Worm (Caenorhabditis elegans) whole organism, late embryonic: ENCODE data around the gene Y57A10A.4.
A peak's percentile ranks its signal among the peaks of the same experiment; 100 is the strongest.

Experiments used
- C08G9.2 ChIP-seq: sonication (generic microtip); optimal IDR thresholded peaks from 2 replicates; lab custom pipeline; 2016; ENCODE audit warnings: mild to moderate bottlenecking, missing genetic modification characterization, moderate library complexity, missing compliant biosample characterization
- C38D4.7 ChIP-seq: fragments of 200-800 bp; sonication (Bioruptor generic); optimal IDR thresholded peaks from 2 replicates; lab custom pipeline; 2018; ENCODE audit warnings: mild to moderate bottlenecking, missing genetic modification characterization, moderate library complexity, missing compliant biosample characterization
- F13H6.1 ChIP-seq: sonication (generic microtip); optimal IDR thresholded peaks from 2 replicates; lab custom pipeline; 2016; ENCODE audit warnings: missing genetic modification characterization, missing compliant biosample characterization
- K02D7.2 ChIP-seq: sonication (generic microtip); optimal IDR thresholded peaks from 2 replicates; lab custom pipeline; 2017; ENCODE audit warnings: mild to moderate bottlenecking, missing genetic modification characterization, missing compliant biosample characterization
- K09A11.1 ChIP-seq: sonication (generic microtip); optimal IDR thresholded peaks from 2 replicates; lab custom pipeline; 2017; ENCODE audit warnings: antibody characterized with exemption, mild to moderate bottlenecking, missing genetic modification characterization, missing compliant biosample characterization; ENCODE audit not compliant: insufficient read depth
- T23F11.4 ChIP-seq: fragments of 200-800 bp; sonication (Bioruptor generic); optimal IDR thresholded peaks from 2 replicates; lab custom pipeline; 2018; ENCODE audit warnings: mild to moderate bottlenecking, missing genetic modification characterization, missing compliant biosample characterization
- ama-1 ChIP-seq: fragments of 150-350 bp; optimal IDR thresholded peaks from 2 replicates; lab custom pipeline; 2014
- ceh-18 ChIP-seq: sonication (generic microtip); optimal IDR thresholded peaks from 2 replicates; lab custom pipeline; 2016; ENCODE audit warnings: missing genetic modification characterization, missing compliant biosample characterization
- ceh-19 ChIP-seq: fragments of 200-800 bp; sonication (Bioruptor generic); optimal IDR thresholded peaks from 2 replicates; lab custom pipeline; 2018; ENCODE audit warnings: mild to moderate bottlenecking, missing genetic modification characterization, missing compliant biosample characterization
- ceh-2 ChIP-seq: sonication (generic microtip); optimal IDR thresholded peaks from 2 replicates; lab custom pipeline; 2016; ENCODE audit warnings: missing genotype, missing genetic modification characterization, missing compliant biosample characterization
- ceh-22 ChIP-seq: sonication (generic microtip); optimal IDR thresholded peaks from 2 replicates; lab custom pipeline; 2017; ENCODE audit warnings: missing biosample characterization, missing genetic modification characterization
- ceh-30 ChIP-seq: fragments of 150-350 bp; optimal IDR thresholded peaks from 2 replicates; lab custom pipeline; 2014; ENCODE audit warnings: missing biosample characterization, missing genetic modification characterization
- ceh-31 ChIP-seq: sonication (generic microtip); optimal IDR thresholded peaks from 2 replicates; lab custom pipeline; 2016; ENCODE audit warnings: missing genetic modification characterization, missing compliant biosample characterization
- ceh-34 ChIP-seq: sonication (generic microtip); optimal IDR thresholded peaks from 2 replicates; lab custom pipeline; 2016; ENCODE audit warnings: mild to moderate bottlenecking, missing genetic modification characterization, missing compliant biosample characterization
- ceh-45 ChIP-seq: fragments of 200-800 bp; sonication (Bioruptor generic); IDR thresholded peaks from 2 replicates; pipeline ENCODE4 v1.3.6; 2022; ENCODE audit warnings: missing genetic modification reagents, missing genetic modification characterization, missing compliant biosample characterization
- dmd-4 ChIP-seq: sonication (generic microtip); optimal IDR thresholded peaks from 2 replicates; lab custom pipeline; 2016; ENCODE audit warnings: borderline replicate concordance, missing genetic modification characterization, missing compliant biosample characterization
- dve-1 ChIP-seq: sonication (generic microtip); optimal IDR thresholded peaks from 2 replicates; lab custom pipeline; 2017; ENCODE audit warnings: antibody characterized with exemption, mild to moderate bottlenecking, missing genetic modification characterization, missing compliant biosample characterization
- elt-2 ChIP-seq: sonication (generic microtip); optimal IDR thresholded peaks from 2 replicates; lab custom pipeline; 2016; ENCODE audit warnings: missing genetic modification reagents, missing genetic modification characterization, missing compliant biosample characterization
- fax-1 ChIP-seq: sonication (generic microtip); optimal IDR thresholded peaks from 2 replicates; lab custom pipeline; 2016; ENCODE audit warnings: missing genotype, missing genetic modification characterization, missing compliant biosample characterization
- fkh-6 ChIP-seq: sonication (generic microtip); optimal IDR thresholded peaks from 2 replicates; lab custom pipeline; 2016; ENCODE audit warnings: missing genetic modification characterization, missing compliant biosample characterization
- gmeb-2 ChIP-seq: sonication (generic microtip); optimal IDR thresholded peaks from 2 replicates; lab custom pipeline; 2016; ENCODE audit warnings: missing genetic modification characterization, inconsistent platforms, missing compliant biosample characterization
- hlh-13 ChIP-seq: fragments of 200-800 bp; sonication (Bioruptor generic); optimal IDR thresholded peaks from 2 replicates; lab custom pipeline; 2018; ENCODE audit warnings: mild to moderate bottlenecking, missing genetic modification characterization, missing compliant biosample characterization
- hlh-15 ChIP-seq: sonication (generic microtip); optimal IDR thresholded peaks from 2 replicates; lab custom pipeline; 2016; ENCODE audit warnings: missing genetic modification characterization, missing compliant biosample characterization
- hlh-30 ChIP-seq: sonication (generic microtip); optimal IDR thresholded peaks from 2 replicates; lab custom pipeline; 2017; ENCODE audit warnings: antibody characterized with exemption, missing genetic modification characterization, missing compliant biosample characterization; ENCODE audit not compliant: insufficient read depth
- hlh-6 ChIP-seq: sonication (generic microtip); optimal IDR thresholded peaks from 2 replicates; lab custom pipeline; 2016; ENCODE audit warnings: missing genotype, missing genetic modification characterization, missing compliant biosample characterization
- lin-11 ChIP-seq: fragments of 200-800 bp; sonication (Bioruptor generic); optimal IDR thresholded peaks from 2 replicates; lab custom pipeline; 2018; ENCODE audit warnings: mild to moderate bottlenecking, missing genetic modification characterization, missing compliant biosample characterization
- madf-2 ChIP-seq: sonication (generic microtip); optimal IDR thresholded peaks from 2 replicates; lab custom pipeline; 2017; ENCODE audit warnings: missing genetic modification characterization, missing compliant biosample characterization
- nfya-1 ChIP-seq: sonication (generic microtip); optimal IDR thresholded peaks from 2 replicates; lab custom pipeline; 2017; ENCODE audit warnings: missing genetic modification characterization, mild to moderate bottlenecking, missing compliant biosample characterization, antibody characterized with exemption, moderate library complexity
- nhr-11 ChIP-seq: fragments of 150-350 bp; optimal IDR thresholded peaks from 2 replicates; lab custom pipeline; 2014; ENCODE audit warnings: missing biosample characterization, missing genetic modification characterization
- nhr-232 ChIP-seq: sonication (generic microtip); optimal IDR thresholded peaks from 2 replicates; lab custom pipeline; 2016; ENCODE audit warnings: missing genetic modification characterization, missing compliant biosample characterization
- npax-4 ChIP-seq: sonication (generic microtip); optimal IDR thresholded peaks from 2 replicates; lab custom pipeline; 2016; ENCODE audit warnings: missing genetic modification characterization, missing compliant biosample characterization
- odd-2 ChIP-seq: sonication (generic microtip); optimal IDR thresholded peaks from 2 replicates; lab custom pipeline; 2017; ENCODE audit warnings: antibody characterized with exemption, mild to moderate bottlenecking, missing genetic modification characterization, missing compliant biosample characterization
- pag-3 ChIP-seq: sonication (generic microtip); optimal IDR thresholded peaks from 2 replicates; lab custom pipeline; 2016; ENCODE audit warnings: missing compliant biosample characterization, missing genetic modification characterization, borderline replicate concordance
- pha-2 ChIP-seq: sonication (generic microtip); optimal IDR thresholded peaks from 2 replicates; lab custom pipeline; 2017; ENCODE audit warnings: mild to moderate bottlenecking, missing genetic modification characterization, missing compliant biosample characterization
- pha-4 ChIP-seq: fragments of 150-350 bp; optimal IDR thresholded peaks from 2 replicates; lab custom pipeline; 2018; ENCODE audit warnings: missing biosample characterization, missing genetic modification reagents, missing genetic modification characterization
- pqm-1 ChIP-seq: sonication (generic microtip); optimal IDR thresholded peaks from 2 replicates; lab custom pipeline; 2016; ENCODE audit warnings: missing genetic modification characterization, missing compliant biosample characterization
- pros-1 ChIP-seq: fragments of 150-350 bp; optimal IDR thresholded peaks from 2 replicates; lab custom pipeline; 2014; ENCODE audit warnings: missing biosample characterization, missing genetic modification reagents, missing genetic modification characterization
- ref-2 ChIP-seq: sonication (generic microtip); optimal IDR thresholded peaks from 2 replicates; lab custom pipeline; 2016; ENCODE audit warnings: missing genetic modification characterization, missing compliant biosample characterization
- rnt-1 ChIP-seq: sonication (generic microtip); optimal IDR thresholded peaks from 2 replicates; lab custom pipeline; 2016; ENCODE audit warnings: missing genetic modification characterization, missing compliant biosample characterization
- sox-2 ChIP-seq: fragments of 200-800 bp; sonication (Bioruptor generic); IDR thresholded peaks from 2 replicates; pipeline ENCODE4 v1.3.6; 2022; ENCODE audit warnings: missing genetic modification reagents, missing genetic modification characterization, missing compliant biosample characterization
- sox-4 ChIP-seq: sonication (generic microtip); optimal IDR thresholded peaks from 2 replicates; lab custom pipeline; 2017; ENCODE audit warnings: mild to moderate bottlenecking, missing genetic modification characterization, inconsistent platforms, missing compliant biosample characterization
- syd-9 ChIP-seq: sonication (generic microtip); optimal IDR thresholded peaks from 2 replicates; lab custom pipeline; 2016; ENCODE audit warnings: mild to moderate bottlenecking, missing genetic modification characterization, moderate library complexity, missing compliant biosample characterization
- tbx-2 ChIP-seq: sonication (generic microtip); optimal IDR thresholded peaks from 2 replicates; lab custom pipeline; 2016; ENCODE audit warnings: missing genetic modification characterization, missing compliant biosample characterization
- tbx-7 ChIP-seq: sonication (generic microtip); optimal IDR thresholded peaks from 2 replicates; lab custom pipeline; 2016; ENCODE audit warnings: missing genotype, missing genetic modification characterization, missing compliant biosample characterization
- ttx-3 ChIP-seq: sonication (generic microtip); optimal IDR thresholded peaks from 2 replicates; lab custom pipeline; 2016; ENCODE audit warnings: missing genetic modification reagents, missing genetic modification characterization, missing compliant biosample characterization
- unc-3 ChIP-seq, 2 experiments: fragments of 200-800 bp in 1 of 2; sonication (Bioruptor generic) in 1 of 2; sonication (generic microtip) in 1 of 2; conservative IDR thresholded peaks in 1 of 2; optimal IDR thresholded peaks in 1 of 2; 2 replicates each; pipeline versions ENCODE4 v1.3.6 to Lab custom; 2016 to 2022; ENCODE audit warnings: missing compliant biosample characterization in 2 of 2, missing genetic modification characterization in 2 of 2, missing genetic modification reagents in 1 of 2
- unc-42 ChIP-seq: sonication (generic microtip); optimal IDR thresholded peaks from 2 replicates; lab custom pipeline; 2016; ENCODE audit warnings: missing genotype, missing genetic modification characterization, missing compliant biosample characterization
- unc-55 ChIP-seq: sonication (generic microtip); optimal IDR thresholded peaks from 2 replicates; lab custom pipeline; 2017; ENCODE audit warnings: missing biosample characterization, missing genetic modification reagents, missing genetic modification characterization
- unc-86 ChIP-seq: sonication (generic microtip); optimal IDR thresholded peaks from 2 replicates; lab custom pipeline; 2016; ENCODE audit warnings: missing genetic modification characterization, missing compliant biosample characterization
- ztf-16 ChIP-seq: sonication (generic microtip); optimal IDR thresholded peaks from 2 replicates; lab custom pipeline; 2017; ENCODE audit warnings: missing genetic modification characterization, missing compliant biosample characterization

The Y57A10A.4 gene

DNA sequence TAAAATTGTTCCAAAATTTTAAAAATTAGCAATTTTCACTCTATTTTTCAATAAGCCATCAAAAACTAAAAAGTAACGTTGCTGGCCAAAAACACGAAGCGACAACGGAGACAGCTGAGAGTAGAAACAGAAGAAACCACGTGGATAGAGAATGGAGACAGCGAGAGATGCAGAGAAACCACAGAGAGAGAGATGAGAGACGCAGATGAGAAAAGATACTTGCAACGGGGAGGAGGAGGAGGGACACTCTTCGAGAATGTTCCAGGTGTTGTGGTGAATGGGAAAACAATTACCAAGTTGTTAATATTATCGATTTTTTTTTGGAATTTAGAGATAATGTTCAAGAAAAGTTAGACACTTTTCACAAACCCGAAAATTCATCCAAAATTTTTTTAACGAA, 49.4 kb upstream of the Y57A10A.4 start (continued):
- TF ChIP-seq ttx-3 = no peak
- no peak for TF ChIP-seq pha-2
- no peak for TF ChIP-seq madf-2 (tag; lab: Kevin White, UChicago)
- no peak for TF ChIP-seq sox-4
- peak; percentile 42 for TF ChIP-seq ztf-16 (tag; lab: Kevin White, UChicago)
- no peak for TF ChIP-seq pha-4 (tag; lab: Kevin White, UChicago)
- TF ChIP-seq tbx-2 (tag; lab: Kevin White, UChicago) = peak; percentile 79
- TF ChIP-seq K09A11.1 (tag; lab: Kevin White, UChicago) = peak; percentile 6
- TF ChIP-seq pros-1 (tag; lab: Kevin White, UChicago) = peak; percentile 65
- TF ChIP-seq ceh-18 (tag; lab: Kevin White, UChicago) = peak; percentile 77
- TF ChIP-seq lin-11 (tag; lab: Kevin White, UChicago) = no peak
- TF ChIP-seq fkh-6 (tag; lab: Kevin White, UChicago) = no peak
- TF ChIP-seq unc-3 (GFP tag; conservative IDR thresholded peaks at IDR 0.05; lab: Robert Waterston, UW) = no peak
- no peak for TF ChIP-seq unc-3 (tag; optimal IDR thresholded peaks at IDR 0.05; lab: Kevin White, UChicago)
- TF ChIP-seq ceh-2 (tag; lab: Kevin White, UChicago) = peak; percentile 52
- no peak for TF ChIP-seq ceh-30
- no peak for TF ChIP-seq hlh-13 (GFP tag; lab: Kevin White, UChicago)
- no peak for TF ChIP-seq dmd-4
- peak; percentile 99 for TF ChIP-seq rnt-1 (tag; lab: Kevin White, UChicago)

DNA sequence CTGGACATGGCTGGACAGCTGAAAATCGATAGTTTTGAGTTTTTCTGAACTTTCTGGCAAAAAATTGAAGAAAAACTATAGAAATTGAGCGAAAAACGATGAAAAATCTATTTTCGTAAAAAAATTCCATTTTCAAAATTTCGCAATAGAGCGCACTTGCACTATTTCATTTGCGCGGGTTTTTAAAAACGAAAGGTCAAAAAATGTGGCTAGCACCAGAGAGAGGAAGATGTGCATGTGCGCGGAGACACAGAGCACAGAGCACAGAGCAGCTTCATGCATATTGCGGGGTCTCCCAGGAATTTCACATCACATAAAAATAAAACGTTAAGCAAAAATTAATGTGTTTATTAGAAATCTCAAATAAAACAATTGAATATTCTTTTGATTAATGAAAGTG, 43.9 kb upstream of the Y57A10A.4 start, which contains the start of gene Y17G7B.18:
Y17G7B.18 (minus strand) TSS at position 18 of the 400 bp plus-strand sequence.
- no peak for TF ChIP-seq C08G9.2 (tag; lab: Kevin White, UChicago)
- no peak for TF ChIP-seq lin-11 (tag; lab: Kevin White, UChicago)
- no peak for TF ChIP-seq madf-2 (tag; lab: Kevin White, UChicago)
- no peak for TF ChIP-seq ceh-45 (GFP tag; lab: Robert Waterston, UW)
- TF ChIP-seq ceh-34 (tag; lab: Kevin White, UChicago) = no peak
- TF ChIP-seq gmeb-2 (tag; lab: Kevin White, UChicago) = no peak
- no peak for TF ChIP-seq pha-4 (tag; lab: Kevin White, UChicago)
- no peak for TF ChIP-seq ceh-19 (GFP tag; lab: Kevin White, UChicago)
- TF ChIP-seq ref-2 (tag; lab: Kevin White, UChicago) = peak; percentile 34
- no peak for TF ChIP-seq npax-4 (tag; lab: Kevin White, UChicago)
- TF ChIP-seq pros-1 (tag; lab: Kevin White, UChicago) = no peak
- no peak for TF ChIP-seq dve-1 (tag; lab: Kevin White, UChicago)
- TF ChIP-seq ceh-2 (tag; lab: Kevin White, UChicago) = no peak
- no peak for TF ChIP-seq T23F11.4 (GFP tag; lab: Kevin White, UChicago)
- TF ChIP-seq pqm-1 (tag; lab: Kevin White, UChicago) = no peak
- TF ChIP-seq ztf-16 (tag; lab: Kevin White, UChicago) = no peak
- peak; percentile 36 for TF ChIP-seq tbx-2 (tag; lab: Kevin White, UChicago)
- TF ChIP-seq K02D7.2 = no peak
- TF ChIP-seq elt-2 (tag; lab: Kevin White, UChicago) = peak; percentile 8
- TF ChIP-seq sox-2 = no peak
- peak; percentile 78 for TF ChIP-seq nfya-1
- no peak for TF ChIP-seq ttx-3
- TF ChIP-seq unc-42 (tag; lab: Kevin White, UChicago) = peak; percentile 77
- TF ChIP-seq C38D4.7 = no peak
- TF ChIP-seq F13H6.1 (tag; lab: Kevin White, UChicago) = no peak
- TF ChIP-seq syd-9 (tag; lab: Kevin White, UChicago) = no peak
- peak; percentile 22 for TF ChIP-seq unc-86 (tag; lab: Kevin White, UChicago)
- no peak for TF ChIP-seq ceh-30
- no peak for TF ChIP-seq unc-55 (GFP tag; lab: Kevin White, UChicago)
- TF ChIP-seq ceh-22 (tag; lab: Kevin White, UChicago) = no peak
- no peak for TF ChIP-seq hlh-30 (tag; lab: Kevin White, UChicago)
- no peak for TF ChIP-seq odd-2 (tag; lab: Kevin White, UChicago)
- no peak for TF ChIP-seq fax-1 (tag; lab: Kevin White, UChicago)
- peak; percentile 66 for TF ChIP-seq ceh-31 (tag; lab: Kevin White, UChicago)
- TF ChIP-seq nhr-11 (tag; lab: Kevin White, UChicago) = no peak
- no peak for TF ChIP-seq hlh-15 (tag; lab: Kevin White, UChicago)
- TF ChIP-seq tbx-7 (tag; lab: Kevin White, UChicago) = no peak
- no peak for TF ChIP-seq ama-1 (lab: Kevin White, UChicago)
- no peak for TF ChIP-seq pag-3 (tag; lab: Kevin White, UChicago)
- TF ChIP-seq nhr-232 (tag; lab: Kevin White, UChicago) = no peak
- TF ChIP-seq hlh-6 (tag; lab: Kevin White, UChicago) = no peak
